Worm (Caenorhabditis elegans) whole organism, young adult: ENCODE measurements around the gene B0285.3.
A peak's percentile ranks its signal among the peaks of the same experiment; 100 is the strongest.

Experiments used
- B0035.1 ChIP-seq: sonication (generic microtip); optimal IDR thresholded peaks from 2 replicates; lab custom pipeline; 2016; ENCODE audit warnings: missing genetic modification characterization, mild to moderate bottlenecking, missing compliant biosample characterization, missing genotype, missing genetic modification reagents
- B0336.3 ChIP-seq: fragments of 200-800 bp; sonication (Bioruptor generic); IDR thresholded peaks from 2 replicates; pipeline ENCODE4 v1.3.6; 2022; ENCODE audit warnings: missing genetic modification characterization, missing compliant biosample characterization
- C06A6.2 ChIP-seq: fragments of 200-800 bp; sonication (Bioruptor generic); conservative IDR thresholded peaks from 2 replicates; pipeline ENCODE4 v1.3.6; 2022; ENCODE audit warnings: missing genetic modification characterization, missing compliant biosample characterization
- F33H1.4 ChIP-seq: fragments of 200-800 bp; sonication (Bioruptor generic); IDR thresholded peaks from 2 replicates; pipeline ENCODE4 v1.3.6; 2022; ENCODE audit warnings: missing genetic modification reagents, missing genetic modification characterization, missing compliant biosample characterization
- F39B2.1 ChIP-seq: fragments of 200-800 bp; sonication (Bioruptor generic); IDR thresholded peaks from 2 replicates; pipeline ENCODE4 v1.3.6; 2022; ENCODE audit warnings: missing genetic modification reagents, missing genetic modification characterization, missing compliant biosample characterization
- F57A8.1 ChIP-seq: fragments of 200-800 bp; sonication (Bioruptor generic); optimal IDR thresholded peaks from 2 replicates; lab custom pipeline; 2018; ENCODE audit warnings: mild to moderate bottlenecking, missing genetic modification characterization, moderate library complexity, missing compliant biosample characterization
- F57C9.4 ChIP-seq: sonication (generic microtip); optimal IDR thresholded peaks from 2 replicates; lab custom pipeline; 2017; ENCODE audit warnings: mild to moderate bottlenecking, missing genetic modification characterization, missing compliant biosample characterization
- Y53G8AR.9 ChIP-seq: fragments of 200-800 bp; sonication (Bioruptor generic); conservative IDR thresholded peaks from 2 replicates; pipeline ENCODE4 v1.3.6; 2022; ENCODE audit warnings: missing genetic modification reagents, missing genetic modification characterization, missing compliant biosample characterization
- ZK185.1 ChIP-seq: sonication (generic microtip); optimal IDR thresholded peaks from 2 replicates; lab custom pipeline; 2016; ENCODE audit warnings: mild to moderate bottlenecking, missing genetic modification characterization, missing compliant biosample characterization; ENCODE audit not compliant: poor library complexity, severe bottlenecking
- attf-3 ChIP-seq: fragments of 200-800 bp; sonication (Bioruptor generic); conservative IDR thresholded peaks from 2 replicates; pipeline ENCODE4 v1.3.6; 2022; ENCODE audit warnings: missing genetic modification reagents, missing genetic modification characterization, missing compliant biosample characterization
- ceh-40 ChIP-seq: fragments of 200-800 bp; sonication (Bioruptor generic); IDR thresholded peaks from 2 replicates; pipeline ENCODE4 v1.3.6; 2022; ENCODE audit warnings: missing genetic modification characterization, missing compliant biosample characterization
- chd-7 ChIP-seq: sonication (generic microtip); optimal IDR thresholded peaks from 2 replicates; lab custom pipeline; 2016; ENCODE audit warnings: mild to moderate bottlenecking, missing genetic modification characterization, moderate library complexity, missing compliant biosample characterization
- fkh-3 ChIP-seq: sonication (generic microtip); optimal IDR thresholded peaks from 2 replicates; lab custom pipeline; 2016; ENCODE audit warnings: mild to moderate bottlenecking, missing genetic modification characterization, missing compliant biosample characterization
- gei-17 ChIP-seq: fragments of 200-800 bp; sonication (Bioruptor generic); optimal IDR thresholded peaks from 2 replicates; lab custom pipeline; 2018; ENCODE audit warnings: mild to moderate bottlenecking, missing genetic modification characterization, missing compliant biosample characterization
- hlh-26 ChIP-seq: fragments of 200-800 bp; sonication (Bioruptor generic); conservative IDR thresholded peaks from 2 replicates; pipeline ENCODE4 v1.3.6; 2022; ENCODE audit warnings: missing genetic modification reagents, missing genetic modification characterization, missing compliant biosample characterization
- hmg-20 ChIP-seq: fragments of 200-800 bp; sonication (Bioruptor generic); IDR thresholded peaks from 2 replicates; pipeline ENCODE4 v1.3.6; 2022; ENCODE audit warnings: missing genetic modification reagents, missing genetic modification characterization, missing compliant biosample characterization
- lag-1 ChIP-seq: fragments of 200-800 bp; sonication (Bioruptor generic); IDR thresholded peaks from 2 replicates; pipeline ENCODE4 v1.3.6; 2022; ENCODE audit warnings: missing genetic modification reagents, missing genetic modification characterization, missing compliant biosample characterization
- lin-35 ChIP-seq, 3 experiments: fragments of 150-350 bp in 2 of 3; sonication (generic microtip) in 1 of 3; optimal IDR thresholded peaks; 2 replicates each; lab custom pipeline; 2014 to 2018; ENCODE audit warnings: missing biosample characterization in 3 of 3, missing genetic modification characterization in 3 of 3, missing genetic modification reagents in 3 of 3
- madf-6 ChIP-seq: fragments of 200-800 bp; sonication (Bioruptor generic); IDR thresholded peaks from 2 replicates; pipeline ENCODE4 v1.3.6; 2022; ENCODE audit warnings: missing genetic modification reagents, missing genetic modification characterization, missing compliant biosample characterization
- nfyb-1 ChIP-seq: fragments of 200-800 bp; sonication (Bioruptor generic); IDR thresholded peaks from 2 replicates; pipeline ENCODE4 v1.3.6; 2022; ENCODE audit warnings: missing genetic modification reagents, missing genetic modification characterization, missing compliant biosample characterization
- nhr-27 ChIP-seq: fragments of 200-800 bp; sonication (Bioruptor generic); optimal IDR thresholded peaks from 2 replicates; lab custom pipeline; 2018; ENCODE audit warnings: mild to moderate bottlenecking, missing genetic modification characterization, moderate library complexity, missing compliant biosample characterization
- pha-4 ChIP-seq: fragments of 150-350 bp; sonication (generic microtip); optimal IDR thresholded peaks from 2 replicates; lab custom pipeline; 2014; ENCODE audit warnings: missing biosample characterization, missing genetic modification reagents, missing genetic modification characterization
- rcor-1 ChIP-seq: fragments of 200-800 bp; sonication (Bioruptor generic); IDR thresholded peaks from 2 replicates; pipeline ENCODE4 v1.3.6; 2022; ENCODE audit warnings: missing genetic modification reagents, missing genetic modification characterization, missing compliant biosample characterization
- rec-8 ChIP-seq, 2 experiments: sonication (generic microtip); optimal IDR thresholded peaks; 2 replicates each; lab custom pipeline; 2016; ENCODE audit warnings: mild to moderate bottlenecking in 2 of 2, missing genetic modification characterization in 2 of 2, missing genetic modification reagents in 2 of 2, missing genotype in 2 of 2, missing biosample characterization in 1 of 2, missing compliant biosample characterization in 1 of 2, moderate library complexity in 1 of 2
- sea-2 ChIP-seq: fragments of 200-800 bp; sonication (Bioruptor generic); IDR thresholded peaks from 2 replicates; pipeline ENCODE4 v1.3.6; 2022; ENCODE audit warnings: missing genetic modification characterization, missing compliant biosample characterization
- snpc-1.1 ChIP-seq: sonication (generic microtip); optimal IDR thresholded peaks from 2 replicates; lab custom pipeline; 2017; ENCODE audit warnings: missing genetic modification characterization, mild to moderate bottlenecking, missing compliant biosample characterization, antibody characterized with exemption, moderate library complexity, missing genotype, missing genetic modification reagents; ENCODE audit not compliant: insufficient read depth
- snpc-3.4 ChIP-seq: sonication (generic microtip); optimal IDR thresholded peaks from 2 replicates; lab custom pipeline; 2017; ENCODE audit warnings: missing genetic modification characterization, mild to moderate bottlenecking, missing compliant biosample characterization, antibody characterized with exemption, moderate library complexity, missing genotype, missing genetic modification reagents
- somi-1 ChIP-seq: fragments of 200-800 bp; sonication (Bioruptor generic); optimal IDR thresholded peaks from 2 replicates; lab custom pipeline; 2018; ENCODE audit warnings: mild to moderate bottlenecking, missing genetic modification characterization, missing compliant biosample characterization
- tbx-9 ChIP-seq: sonication (generic microtip); optimal IDR thresholded peaks from 2 replicates; lab custom pipeline; 2016; ENCODE audit warnings: borderline replicate concordance, missing genetic modification characterization, inconsistent platforms, missing compliant biosample characterization
- unc-130 ChIP-seq: sonication (generic microtip); optimal IDR thresholded peaks from 2 replicates; lab custom pipeline; 2016; ENCODE audit warnings: missing genetic modification reagents, missing genetic modification characterization, missing compliant biosample characterization
- xnd-1 ChIP-seq: sonication (generic microtip); optimal IDR thresholded peaks from 2 replicates; lab custom pipeline; 2016; ENCODE audit warnings: missing genotype, missing genetic modification reagents, missing genetic modification characterization, missing compliant biosample characterization
- ztf-18 ChIP-seq: sonication (generic microtip); optimal IDR thresholded peaks from 2 replicates; lab custom pipeline; 2016; ENCODE audit warnings: missing genotype, mild to moderate bottlenecking, missing genetic modification characterization, missing compliant biosample characterization
- ztf-22 ChIP-seq: fragments of 200-800 bp; sonication (Bioruptor generic); optimal IDR thresholded peaks from 2 replicates; lab custom pipeline; 2018; ENCODE audit warnings: mild to moderate bottlenecking, missing genetic modification characterization, moderate library complexity, missing compliant biosample characterization

B0285.3 gene

ce11 chrIII:4343070-4343469 is at the start of gene B0285.3, which contains the start of gene lcmt-1:
B0285.3 (minus strand) TSS chrIII:4343336.
lcmt-1 (plus strand) TSS chrIII:4343446.
- TF ChIP-seq unc-130 (GFP tag; lab: Kevin White, UChicago): peak; percentile 21
- 0 out of 2 replicates have a peak, but pooled peaks have one; percentile 39 for TF ChIP-seq F33H1.4 (GFP tag; lab: Robert Waterston, UW)
- no peak for TF ChIP-seq lag-1 (GFP tag; lab: Robert Waterston, UW)
- TF ChIP-seq ZK185.1: peak; percentile 82
- TF ChIP-seq madf-6 (GFP tag; lab: Robert Waterston, UW): peak; percentile 20; the same call in 1 of the 2 replicates

- TF ChIP-seq gei-17 (GFP tag; lab: Kevin White, UChicago): no peak
- TF ChIP-seq fkh-3 (tag; lab: Kevin White, UChicago): no peak
- no peak for TF ChIP-seq rcor-1 (GFP tag; lab: Robert Waterston, UW)
- no peak for TF ChIP-seq rec-8 (tag; optimal IDR thresholded peaks at IDR 0.05; lab: Kevin White, UChicago)
- TF ChIP-seq ceh-40: no peak
- TF ChIP-seq attf-3: no peak
- no peak for TF ChIP-seq C06A6.2
- TF ChIP-seq somi-1: no peak
- TF ChIP-seq lin-35 (GFP tag; optimal IDR thresholded peaks at IDR 0.05; lab: Kevin White, UChicago): no peak
- TF ChIP-seq chd-7 (tag; lab: Kevin White, UChicago): no peak
- TF ChIP-seq nfyb-1 (GFP tag; lab: Robert Waterston, UW): no peak
- no peak for TF ChIP-seq F39B2.1 (GFP tag; lab: Robert Waterston, UW)
- no peak for TF ChIP-seq ztf-18 (tag; lab: Kevin White, UChicago)
- no peak for TF ChIP-seq B0035.1 (tag; lab: Kevin White, UChicago)
- TF ChIP-seq Y53G8AR.9: no peak
- no peak for TF ChIP-seq F57C9.4 (tag; lab: Kevin White, UChicago)
- TF ChIP-seq hlh-26 (GFP tag; lab: Robert Waterston, UW): no peak
- no peak for TF ChIP-seq xnd-1 (tag; lab: Kevin White, UChicago)
- no peak for TF ChIP-seq snpc-1.1
- TF ChIP-seq, all 124 proteins: peak for 0
Observed at ce11 chrIII:4391938-4392337, 48.8 kb upstream of the B0285.3 start.

- TF ChIP-seq rec-8 (tag; optimal IDR thresholded peaks at IDR 0.05; lab: Kevin White, UChicago) (no peak), C06A6.2 (no peak), F57A8.1 (GFP tag; lab: Kevin White, UChicago) (no peak), tbx-9 (tag; lab: Kevin White, UChicago) (no peak)
Observed at ce11 chrIII:4391319-4391718, 48.2 kb upstream of the B0285.3 start.

ce11 chrIII:4390421-4390820 is 47.3 kb upstream of the B0285.3 start:
- TF ChIP-seq hmg-20 (GFP tag; lab: Robert Waterston, UW) (no peak), sea-2 (no peak), pha-4 (tag; lab: Kevin White, UChicago) (no peak), ztf-22 (GFP tag; lab: Kevin White, UChicago) (no peak), chd-7 (tag; lab: Kevin White, UChicago) (no peak), B0336.3 (GFP tag; lab: Robert Waterston, UW) (no peak), snpc-3.4 (tag; lab: Kevin White, UChicago) (no peak), nhr-27 (no peak), unc-130 (GFP tag; lab: Kevin White, UChicago) (no peak)
